Worm (Caenorhabditis elegans) whole organism, L3 larva: ENCODE measurements around the gene myo-6.

ENCODE experiments used
- R02D3.7 ChIP-seq: fragments of 150-350 bp; optimal IDR thresholded peaks from 2 replicates; lab custom pipeline; 2014; ENCODE audit warnings: missing biosample characterization, missing genetic modification characterization
- ZK546.5 ChIP-seq: sonication (generic microtip); optimal IDR thresholded peaks from 2 replicates; lab custom pipeline; 2017; ENCODE audit warnings: missing biosample characterization, missing genetic modification characterization
- ama-1 ChIP-seq: fragments of 150-350 bp; optimal IDR thresholded peaks from 2 replicates; lab custom pipeline; 2018
- ceh-28 ChIP-seq: fragments of 150-350 bp; optimal IDR thresholded peaks from 2 replicates; lab custom pipeline; 2014; ENCODE audit warnings: missing biosample characterization, missing genetic modification reagents, missing genetic modification characterization
- ceh-82 ChIP-seq: fragments of 150-350 bp; optimal IDR thresholded peaks from 2 replicates; lab custom pipeline; 2014; ENCODE audit warnings: missing biosample characterization, missing genetic modification characterization
- ceh-9 ChIP-seq: sonication (generic microtip); optimal IDR thresholded peaks from 2 replicates; lab custom pipeline; 2018; ENCODE audit warnings: missing biosample characterization, missing genetic modification characterization
- elt-1 ChIP-seq: fragments of 150-350 bp; optimal IDR thresholded peaks from 2 replicates; lab custom pipeline; 2014; ENCODE audit warnings: missing biosample characterization, missing genetic modification characterization
- elt-2 ChIP-seq: sonication (generic microtip); optimal IDR thresholded peaks from 2 replicates; lab custom pipeline; 2016; ENCODE audit warnings: missing genetic modification reagents, mild to moderate bottlenecking, missing genetic modification characterization, missing compliant biosample characterization
- elt-3 ChIP-seq, 3 experiments: fragments of 150-350 bp in 1 of 3; sonication (generic microtip) in 2 of 3; optimal IDR thresholded peaks; 2 replicates in 2 of 3; 4 replicates in 1 of 3; lab custom pipeline; 2014 to 2017; ENCODE audit warnings: missing biosample characterization in 3 of 3, missing genetic modification characterization in 3 of 3
- fkh-10 ChIP-seq: sonication (generic microtip); optimal IDR thresholded peaks from 2 replicates; lab custom pipeline; 2017; ENCODE audit warnings: missing biosample characterization, missing genetic modification reagents, missing genetic modification characterization
- fos-1 ChIP-seq: fragments of 150-350 bp; optimal IDR thresholded peaks from 2 replicates; lab custom pipeline; 2014; ENCODE audit warnings: missing biosample characterization, missing genetic modification characterization
- hmg-11 ChIP-seq: sonication (generic microtip); optimal IDR thresholded peaks from 2 replicates; lab custom pipeline; 2016; ENCODE audit warnings: missing genetic modification characterization, missing compliant biosample characterization
- jun-1 ChIP-seq: fragments of 150-350 bp; optimal IDR thresholded peaks from 2 replicates; lab custom pipeline; 2014; ENCODE audit warnings: missing biosample characterization, missing genetic modification reagents, missing genetic modification characterization
- lin-15B ChIP-seq: fragments of 150-350 bp; optimal IDR thresholded peaks from 2 replicates; lab custom pipeline; 2014; ENCODE audit warnings: missing biosample characterization, missing genetic modification characterization
- lin-39 ChIP-seq: fragments of 150-350 bp; optimal IDR thresholded peaks from 2 replicates; lab custom pipeline; 2018; ENCODE audit warnings: missing biosample characterization, missing genetic modification reagents, missing genetic modification characterization
- lsy-12 ChIP-seq: sonication (generic microtip); optimal IDR thresholded peaks from 2 replicates; lab custom pipeline; 2016; ENCODE audit warnings: mild to moderate bottlenecking, missing genetic modification characterization, missing compliant biosample characterization
- mdl-1 ChIP-seq: fragments of 150-350 bp; optimal IDR thresholded peaks from 2 replicates; lab custom pipeline; 2014; ENCODE audit warnings: missing biosample characterization, missing genetic modification characterization
- mml-1 ChIP-seq: fragments of 150-350 bp; sonication (generic microtip); optimal IDR thresholded peaks from 3 replicates; lab custom pipeline; 2014; ENCODE audit warnings: missing biosample characterization, missing genetic modification characterization
- nfya-1 ChIP-seq: sonication (generic microtip); optimal IDR thresholded peaks from 2 replicates; lab custom pipeline; 2017; ENCODE audit warnings: missing genetic modification characterization, mild to moderate bottlenecking, missing compliant biosample characterization, antibody characterized with exemption, moderate library complexity; ENCODE audit not compliant: insufficient read depth
- nhr-11 ChIP-seq: fragments of 150-350 bp; optimal IDR thresholded peaks from 2 replicates; lab custom pipeline; 2014; ENCODE audit warnings: missing biosample characterization, missing genetic modification characterization
- nhr-12 ChIP-seq: fragments of 150-350 bp; optimal IDR thresholded peaks from 2 replicates; lab custom pipeline; 2014; ENCODE audit warnings: missing biosample characterization, missing genetic modification characterization
- nhr-23 ChIP-seq: fragments of 150-350 bp; optimal IDR thresholded peaks from 2 replicates; lab custom pipeline; 2014; ENCODE audit warnings: missing biosample characterization, missing genetic modification reagents, missing genetic modification characterization
- nhr-25 ChIP-seq: sonication (generic microtip); optimal IDR thresholded peaks from 2 replicates; lab custom pipeline; 2017; ENCODE audit warnings: missing biosample characterization, missing genetic modification characterization
- nhr-28 ChIP-seq: fragments of 150-350 bp; optimal IDR thresholded peaks from 2 replicates; lab custom pipeline; 2014; ENCODE audit warnings: missing biosample characterization, missing genetic modification characterization
- nhr-43 ChIP-seq: sonication (generic microtip); optimal IDR thresholded peaks from 2 replicates; lab custom pipeline; 2016; ENCODE audit warnings: mild to moderate bottlenecking, missing genetic modification characterization, missing compliant biosample characterization; ENCODE audit not compliant: poor library complexity, severe bottlenecking
- nhr-77 ChIP-seq: fragments of 150-350 bp; optimal IDR thresholded peaks from 2 replicates; lab custom pipeline; 2014; ENCODE audit warnings: missing biosample characterization, missing genetic modification characterization
- pha-4 ChIP-seq: fragments of 150-350 bp; optimal IDR thresholded peaks from 2 replicates; lab custom pipeline; 2014; ENCODE audit warnings: missing biosample characterization, missing genetic modification reagents, missing genetic modification characterization
- pqm-1 ChIP-seq: fragments of 150-350 bp; optimal IDR thresholded peaks from 2 replicates; lab custom pipeline; 2017; ENCODE audit warnings: missing biosample characterization, missing genetic modification characterization, inconsistent platforms
- sea-2 ChIP-seq: fragments of 150-350 bp; sonication (generic microtip); optimal IDR thresholded peaks from 4 replicates; lab custom pipeline; 2014; ENCODE audit warnings: missing biosample characterization, missing genetic modification reagents, missing genetic modification characterization
- skn-1 ChIP-seq: fragments of 150-350 bp; optimal IDR thresholded peaks from 2 replicates; lab custom pipeline; 2014; ENCODE audit warnings: missing biosample characterization, missing genetic modification characterization
- snpc-4 ChIP-seq: fragments of 150-350 bp; optimal IDR thresholded peaks from 2 replicates; lab custom pipeline; 2014; ENCODE audit warnings: missing biosample characterization, missing genetic modification characterization
- unc-62 ChIP-seq: fragments of 150-350 bp; sonication (generic microtip); optimal IDR thresholded peaks from 4 replicates; lab custom pipeline; 2014; ENCODE audit warnings: missing biosample characterization, missing genetic modification reagents, missing genetic modification characterization
- zag-1 ChIP-seq: fragments of 150-350 bp; optimal IDR thresholded peaks from 2 replicates; lab custom pipeline; 2014; ENCODE audit warnings: missing biosample characterization, missing genetic modification characterization
- ztf-11 ChIP-seq: fragments of 150-350 bp; optimal IDR thresholded peaks from 2 replicates; lab custom pipeline; 2014; ENCODE audit warnings: missing biosample characterization, missing genetic modification characterization
- ztf-4 ChIP-seq: fragments of 150-350 bp; optimal IDR thresholded peaks from 2 replicates; lab custom pipeline; 2014; ENCODE audit warnings: missing biosample characterization, missing genetic modification characterization

myo-6 gene

ce11 chrIII:13439415-13439814 is 29.8 kb downstream of the myo-6 start, which contains the start of gene ciao-2B:
Gene ciao-2B (minus strand): TSS chrIII:13439544.
- TF ChIP-seq pha-4 (tag; lab: Kevin White, UChicago) (peak; percentile 57), ceh-82 (tag; lab: Kevin White, UChicago) (no peak), jun-1 (no peak), nhr-12 (no peak), nfya-1 (peak; percentile 44), elt-1 (tag; lab: Kevin White, UChicago) (no peak), unc-62 (GFP tag; lab: Kevin White, UChicago) (no peak), lin-15B (tag; lab: Kevin White, UChicago) (peak; percentile 23), nhr-77 (no peak), ztf-11 (tag; lab: Kevin White, UChicago) (no peak), skn-1 (tag; lab: Kevin White, UChicago) (peak; percentile 24), elt-3 (tag; optimal IDR thresholded peaks at IDR 0.05; lab: Kevin White, UChicago) (no peak), ama-1 (lab: Kevin White, UChicago) (no peak), zag-1 (no peak), nhr-25 (tag; lab: Kevin White, UChicago) (no peak), ztf-4 (tag; lab: Kevin White, UChicago) (no peak), R02D3.7 (tag; lab: Kevin White, UChicago) (no peak), hmg-11 (tag; lab: Kevin White, UChicago) (no peak), nhr-28 (tag; lab: Kevin White, UChicago) (no peak), ceh-28 (tag; lab: Kevin White, UChicago) (peak; percentile 27), mdl-1 (tag; lab: Kevin White, UChicago) (no peak)

- no peak for TF ChIP-seq nhr-77
- TF ChIP-seq elt-2 = peak; percentile 62
- no peak for TF ChIP-seq nhr-11 (tag; lab: Kevin White, UChicago)
- no peak for TF ChIP-seq mml-1
Observed at ce11 chrIII:13452824-13453223, 43.2 kb downstream of the myo-6 start.

ce11 chrIII:13455207-13455606 is 45.6 kb downstream of the myo-6 start, which contains the start of gene cua-1:
Gene cua-1 (minus strand): TSS chrIII:13455307.
- TF ChIP-seq ztf-11 (tag; lab: Kevin White, UChicago) (no peak), sea-2 (GFP tag; lab: Kevin White, UChicago) (no peak), ceh-28 (tag; lab: Kevin White, UChicago) (no peak), ceh-9 (tag; lab: Kevin White, UChicago) (no peak), ZK546.5 (tag; lab: Kevin White, UChicago) (no peak), ama-1 (lab: Kevin White, UChicago) (no peak), nhr-28 (tag; lab: Kevin White, UChicago) (no peak), nhr-23 (tag; lab: Kevin White, UChicago) (no peak), snpc-4 (tag; lab: Kevin White, UChicago) (no peak), pqm-1 (tag; lab: Kevin White, UChicago) (no peak), ztf-4 (tag; lab: Kevin White, UChicago) (no peak), lin-39 (no peak), fos-1 (tag; lab: Kevin White, UChicago) (no peak), lsy-12 (tag; lab: Kevin White, UChicago) (no peak)

- no peak for TF ChIP-seq elt-1 (tag; lab: Kevin White, UChicago)
- TF ChIP-seq pha-4 (tag; lab: Kevin White, UChicago) = peak; percentile 47
- TF ChIP-seq hmg-11 (tag; lab: Kevin White, UChicago) = peak; percentile 3
- TF ChIP-seq fkh-10 (GFP tag; lab: Kevin White, UChicago) = peak; percentile 34
- no peak for TF ChIP-seq nhr-43 (tag; lab: Kevin White, UChicago)
- TF ChIP-seq lin-15B (tag; lab: Kevin White, UChicago) = peak; percentile 47
- TF ChIP-seq nfya-1 = peak; percentile 51
- TF ChIP-seq mdl-1 (tag; lab: Kevin White, UChicago) = no peak
- TF ChIP-seq lin-39 = peak; percentile 0
Observed at ce11 chrIII:13455816-13456215, 46.2 kb downstream of the myo-6 start.

ce11 chrIII:13457305-13457704 is 47.7 kb downstream of the myo-6 start:
- TF ChIP-seq ama-1 (lab: Kevin White, UChicago) (peak; percentile 7), nhr-23 (tag; lab: Kevin White, UChicago) (peak; percentile 5), lin-15B (tag; lab: Kevin White, UChicago) (no peak), ceh-28 (tag; lab: Kevin White, UChicago) (peak; percentile 58), ZK546.5 (tag; lab: Kevin White, UChicago) (no peak)
- TF ChIP-seq, all 47 proteins: peak for 3
